Fruit fly (Drosophila melanogaster): Measurements from ENCODE around the gene ninaA.

ninaA gene

dm6 chr2L:889799-890198 is 12.7 kb downstream of the ninaA start (continued):
- TF ChIP-seq CG2678 (tag; optimal IDR thresholded peaks at IDR 0.05) (peak; percentile 22), Hr39 (optimal IDR thresholded peaks at IDR 0.05) (no peak), CG7987 (GFP tag; optimal IDR thresholded peaks at IDR 0.05) (no peak), CG12744 (GFP tag; optimal IDR thresholded peaks at IDR 0.05) (no peak), chif (GFP tag; optimal IDR thresholded peaks at IDR 0.05) (peak in 1 of 2 experiments; percentile 6), CG12236 (GFP tag; optimal IDR thresholded peaks at IDR 0.05) (no peak), CG30403 (GFP tag; optimal IDR thresholded peaks at IDR 0.05) (peak; percentile 7), CG6689 (GFP tag; IDR thresholded peaks at IDR 0.05) (peak; percentile 54), nerfin-2 (GFP tag; IDR thresholded peaks at IDR 0.05; ENCODE audit: partially characterized antibody) (no peak), Jarid2 (GFP tag; optimal IDR thresholded peaks at IDR 0.05) (no peak), unc-4 (GFP tag; IDR thresholded peaks at IDR 0.05; ENCODE audit: partially characterized antibody) (no peak), CG16813 (GFP tag; IDR thresholded peaks at IDR 0.05; ENCODE audit: partially characterized antibody) (no peak), CG9215 (GFP tag; IDR thresholded peaks at IDR 0.05) (peak; percentile 36), Opbp (GFP tag; IDR thresholded peaks at IDR 0.05; ENCODE audit: partially characterized antibody) (no peak), CG6791 (GFP tag; IDR thresholded peaks at IDR 0.05; ENCODE audit: partially characterized antibody) (no peak), tgo (GFP tag; IDR thresholded peaks at IDR 0.05) (peak; percentile 43; the same call in 2 of the 3 replicates), sr (GFP tag; IDR thresholded peaks at IDR 0.05) (no peak), Med (GFP tag) (peak; percentile 63), CG16863 (GFP tag; optimal IDR thresholded peaks at IDR 0.05) (no peak), esg (GFP tag; conservative IDR thresholded peaks at IDR 0.05) (peak; percentile 60; the same call in 1 of the 2 replicates), fu2 (GFP tag; optimal IDR thresholded peaks at IDR 0.05) (no peak), CG7786 (GFP tag; optimal IDR thresholded peaks at IDR 0.05) (peak; percentile 54), CG1233 (GFP tag; optimal IDR thresholded peaks at IDR 0.05) (no peak), NFAT (GFP tag; IDR thresholded peaks at IDR 0.05) (no peak), Oli (tag; optimal IDR thresholded peaks at IDR 0.05) (peak; percentile 12), slbo (GFP tag; IDR thresholded peaks at IDR 0.05) (peak; percentile 77), Dbx (GFP tag; IDR thresholded peaks at IDR 0.05) (0 out of 3 replicates have a peak, but pooled peaks have one; percentile 34), CG4854 (GFP tag; optimal IDR thresholded peaks at IDR 0.05) (no peak), Scr (GFP tag; IDR thresholded peaks at IDR 0.05; ENCODE audit: partially characterized antibody) (no peak), GATAe (GFP tag; conservative IDR thresholded peaks at IDR 0.05) (no peak), pho (GFP tag; optimal IDR thresholded peaks at IDR 0.05) (no peak), E2f2 (GFP tag; IDR thresholded peaks at IDR 0.05) (peak; percentile 35; the same call in 1 of the 2 replicates), CG14441 (GFP tag; IDR thresholded peaks at IDR 0.05) (peak; percentile 61), CG8388 (GFP tag; optimal IDR thresholded peaks at IDR 0.05) (no peak), cas (GFP tag; IDR thresholded peaks at IDR 0.05) (no peak), CG18599 (GFP tag; optimal IDR thresholded peaks at IDR 0.05) (peak; percentile 40), CG2889 (GFP tag; IDR thresholded peaks at IDR 0.05) (peak; percentile 40; the same call in 1 of the 3 replicates), Ssrp (tag; optimal IDR thresholded peaks at IDR 0.05) (no peak), Mrtf (GFP tag; IDR thresholded peaks at IDR 0.05) (no peak), otp (GFP tag; IDR thresholded peaks at IDR 0.05) (peak; percentile 50; the same call in 1 of the 3 replicates), Lhr (GFP tag; optimal IDR thresholded peaks at IDR 0.05) (no peak), lmd (GFP tag; IDR thresholded peaks at IDR 0.05) (peak; percentile 33), fd3F (GFP tag; optimal IDR thresholded peaks at IDR 0.05) (no peak), jigr1 (GFP tag; IDR thresholded peaks at IDR 0.05) (0 out of 3 replicates have a peak, but pooled peaks have one; percentile 45), CG14860 (GFP tag; IDR thresholded peaks at IDR 0.05; ENCODE audit: partially characterized antibody) (no peak), B-H2 (GFP tag; optimal IDR thresholded peaks at IDR 0.05) (no peak), Sox102F (GFP tag; optimal IDR thresholded peaks at IDR 0.05) (peak; percentile 61), D19B (GFP tag; optimal IDR thresholded peaks at IDR 0.05) (peak; percentile 58), CG11695 (GFP tag; IDR thresholded peaks at IDR 0.05) (0 out of 3 replicates have a peak, but pooled peaks have one; percentile 19), CG33557 (GFP tag; optimal IDR thresholded peaks at IDR 0.05) (no peak), Oaz (GFP tag; IDR thresholded peaks at IDR 0.05) (peak; percentile 70)

Data from whole organism, embryonic.